Fruit fly (Drosophila melanogaster) whole organism, embryonic: ENCODE measurements around the gene mRpL51.
A peak's percentile ranks its signal among the peaks of the same experiment; 100 is the strongest.

Experiments
- Atf6 ChIP-seq: fragments of 200-800 bp; sonication (Bioruptor generic); IDR thresholded peaks from 2 replicates; pipeline ENCODE4 v1.3.6; 2022; ENCODE audit warnings: missing biosample characterization, missing genetic modification characterization
- B-H2 ChIP-seq: fragments of 200-800 bp; sonication (Bioruptor generic); optimal IDR thresholded peaks from 2 replicates; lab custom pipeline; 2018; ENCODE audit warnings: missing biosample characterization, mild to moderate bottlenecking, missing genetic modification characterization
- CG10959 ChIP-seq: fragments of 200-800 bp; sonication (Bioruptor generic); IDR thresholded peaks from 2 replicates; pipeline ENCODE4 v1.3.6; 2022; ENCODE audit warnings: missing biosample characterization, missing genetic modification characterization
- CG11456 ChIP-seq: fragments of 200-800 bp; sonication (Bioruptor generic); IDR thresholded peaks from 3 replicates; pipeline ENCODE4 v1.3.6; 2022; ENCODE audit warnings: missing biosample characterization, missing genetic modification characterization
- CG12104 ChIP-seq: fragments of 200-800 bp; sonication (Bioruptor generic); optimal IDR thresholded peaks from 3 replicates; lab custom pipeline; 2016; ENCODE audit warnings: missing biosample characterization, missing genetic modification characterization
- CG12155 ChIP-seq: fragments of 200-800 bp; sonication (Bioruptor generic); optimal IDR thresholded peaks from 3 replicates; lab custom pipeline; 2016; ENCODE audit warnings: missing biosample characterization, missing genetic modification characterization
- CG12219 ChIP-seq: fragments of 200-800 bp; sonication (Bioruptor generic); optimal IDR thresholded peaks from 3 replicates; lab custom pipeline; 2018; ENCODE audit warnings: missing biosample characterization, mild to moderate bottlenecking, missing genetic modification characterization
- CG1233 ChIP-seq: fragments of 200-800 bp; sonication (Bioruptor generic); optimal IDR thresholded peaks from 4 replicates; lab custom pipeline; 2018; ENCODE audit warnings: missing biosample characterization, mild to moderate bottlenecking, missing genetic modification characterization
- CG12744 ChIP-seq: fragments of 200-800 bp; sonication (Bioruptor generic); optimal IDR thresholded peaks from 2 replicates; lab custom pipeline; 2016; ENCODE audit warnings: missing biosample characterization, missing genetic modification characterization
- CG13287 ChIP-seq: fragments of 200-800 bp; sonication (Bioruptor generic); IDR thresholded peaks from 2 replicates; pipeline ENCODE4 v1.3.6; 2022; ENCODE audit warnings: missing biosample characterization, missing genetic modification characterization; ENCODE audit not compliant: partially characterized antibody
- CG14014 ChIP-seq: fragments of 200-800 bp; sonication (Bioruptor generic); IDR thresholded peaks from 2 replicates; pipeline ENCODE4 v1.3.6; 2022; ENCODE audit warnings: missing biosample characterization, missing genetic modification characterization
- CG14710 ChIP-seq: fragments of 200-800 bp; sonication (Bioruptor generic); optimal IDR thresholded peaks from 3 replicates; lab custom pipeline; 2019; ENCODE audit warnings: missing biosample characterization, mild to moderate bottlenecking, missing genetic modification characterization, moderate library complexity
- CG17802 ChIP-seq: fragments of 200-800 bp; sonication (Bioruptor generic); optimal IDR thresholded peaks from 2 replicates; lab custom pipeline; 2018; ENCODE audit warnings: missing biosample characterization, mild to moderate bottlenecking, missing genetic modification characterization, moderate library complexity
- CG2199 ChIP-seq: fragments of 200-800 bp; sonication (Bioruptor generic); IDR thresholded peaks from 3 replicates; pipeline ENCODE4 v1.3.6; 2022; ENCODE audit warnings: missing biosample characterization, missing genetic modification characterization
- CG3163 ChIP-seq: fragments of 200-800 bp; sonication (Bioruptor generic); optimal IDR thresholded peaks from 3 replicates; lab custom pipeline; 2016; ENCODE audit warnings: missing biosample characterization, missing genetic modification characterization
- CG32532 ChIP-seq: fragments of 200-800 bp; sonication (Bioruptor generic); IDR thresholded peaks from 2 replicates; pipeline ENCODE4 v1.3.6; 2022; ENCODE audit warnings: missing biosample characterization, missing genetic modification characterization
- CG3838 ChIP-seq: fragments of 200-800 bp; sonication (Bioruptor generic); optimal IDR thresholded peaks from 3 replicates; lab custom pipeline; 2016; ENCODE audit warnings: missing biosample characterization, missing genetic modification characterization
- CG42726 ChIP-seq: fragments of 200-800 bp; sonication (Bioruptor generic); IDR thresholded peaks from 2 replicates; pipeline ENCODE4 v1.3.6; 2022; ENCODE audit warnings: missing biosample characterization, missing genetic modification characterization; ENCODE audit not compliant: partially characterized antibody
- CG4617 ChIP-seq: fragments of 200-800 bp; sonication (Bioruptor generic); optimal IDR thresholded peaks from 3 replicates; lab custom pipeline; 2016; ENCODE audit warnings: missing biosample characterization, missing genetic modification characterization, borderline replicate concordance
- CG8089 ChIP-seq: fragments of 200-800 bp; sonication (Bioruptor generic); optimal IDR thresholded peaks from 3 replicates; lab custom pipeline; 2016; ENCODE audit warnings: missing biosample characterization, missing genetic modification characterization
- CG8290 ChIP-seq, 3 experiments: fragments of 200-800 bp; sonication (Bioruptor generic); optimal IDR thresholded peaks; 2 replicates each; lab custom pipeline; 2016 to 2019; ENCODE audit warnings: missing biosample characterization in 3 of 3, missing genetic modification characterization in 3 of 3, mild to moderate bottlenecking in 2 of 3, moderate library complexity in 1 of 3
- CG8944 ChIP-seq: fragments of 200-800 bp; sonication (Bioruptor generic); optimal IDR thresholded peaks from 3 replicates; lab custom pipeline; 2016; ENCODE audit warnings: missing biosample characterization, missing genetic modification characterization
- CG9932 ChIP-seq: fragments of 200-800 bp; sonication (Bioruptor generic); IDR thresholded peaks from 2 replicates; pipeline ENCODE4 v1.3.6; 2022; ENCODE audit warnings: missing biosample characterization, missing genetic modification characterization
- CTCF ChIP-seq: fragments of 200-800 bp; sonication (Bioruptor generic); optimal IDR thresholded peaks from 2 replicates; lab custom pipeline; 2017; ENCODE audit warnings: missing biosample characterization, mild to moderate bottlenecking, missing genetic modification characterization, moderate library complexity
- CoRest ChIP-seq: fragments of 200-800 bp; sonication (Bioruptor generic); optimal IDR thresholded peaks from 3 replicates; lab custom pipeline; 2018; ENCODE audit warnings: missing biosample characterization, mild to moderate bottlenecking, missing genetic modification characterization, moderate library complexity
- Dek ChIP-seq: fragments of 200-800 bp; sonication (Bioruptor generic); optimal IDR thresholded peaks from 3 replicates; lab custom pipeline; 2019; ENCODE audit warnings: missing biosample characterization, mild to moderate bottlenecking, missing genetic modification characterization, moderate library complexity
- Dip3 ChIP-seq: fragments of 200-800 bp; sonication (Bioruptor generic); optimal IDR thresholded peaks from 3 replicates; lab custom pipeline; 2016; ENCODE audit warnings: missing biosample characterization, missing genetic modification characterization
- Hmr ChIP-seq: fragments of 200-800 bp; sonication (Bioruptor generic); optimal IDR thresholded peaks from 3 replicates; lab custom pipeline; 2017; ENCODE audit warnings: mild to moderate bottlenecking, missing biosample characterization, missing genetic modification reagents, missing genetic modification characterization
- Hr51 ChIP-seq, 2 experiments: fragments of 200-800 bp; sonication (Bioruptor generic); optimal IDR thresholded peaks; 2 replicates in 1 of 2; 3 replicates in 1 of 2; lab custom pipeline; 2016 to 2018; ENCODE audit warnings: missing biosample characterization in 2 of 2, missing genetic modification characterization in 2 of 2, mild to moderate bottlenecking in 1 of 2, moderate library complexity in 1 of 2
- Lhr ChIP-seq: fragments of 200-800 bp; sonication (Bioruptor generic); optimal IDR thresholded peaks from 3 replicates; lab custom pipeline; 2017; ENCODE audit warnings: mild to moderate bottlenecking, missing biosample characterization, missing genetic modification reagents, missing genetic modification characterization
- NfI ChIP-seq: fragments of 200-800 bp; sonication (Bioruptor generic); optimal IDR thresholded peaks from 3 replicates; lab custom pipeline; 2018; ENCODE audit warnings: missing biosample characterization, mild to moderate bottlenecking, missing genetic modification characterization, moderate library complexity
- Pdp1 ChIP-seq, 2 experiments: fragments of 200-800 bp; sonication (Bioruptor generic); optimal IDR thresholded peaks; 3 replicates each; lab custom pipeline; 2016; ENCODE audit warnings: missing biosample characterization in 2 of 2, missing genetic modification characterization in 2 of 2, mild to moderate bottlenecking in 1 of 2, moderate library complexity in 1 of 2
- Sry-δ ChIP-seq: fragments of 200-800 bp; sonication (Bioruptor generic); optimal IDR thresholded peaks from 2 replicates; lab custom pipeline; 2016; ENCODE audit warnings: missing biosample characterization, missing genetic modification characterization
- Stat92E ChIP-seq, 3 experiments: fragments of >200 bp in 2 of 3; fragments of 200-800 bp in 1 of 3; sonication (Bioruptor generic) in 1 of 3; optimal IDR thresholded peaks; 2 replicates each; lab custom pipeline; 2017 to 2019; ENCODE audit warnings: missing biosample characterization in 3 of 3, missing genetic modification characterization in 3 of 3, mild to moderate bottlenecking in 1 of 3, moderate library complexity in 1 of 3
- Trl ChIP-seq, 3 experiments: fragments of >200 bp in 2 of 3; fragments of 200-800 bp in 1 of 3; sonication (Bioruptor generic) in 1 of 3; optimal IDR thresholded peaks; 2 replicates in 1 of 3; 3 replicates in 2 of 3; lab custom pipeline; 2016 to 2017; ENCODE audit warnings: missing biosample characterization in 1 of 3, missing genetic modification characterization in 1 of 3
- amos ChIP-seq: fragments of 200-800 bp; sonication (Bioruptor generic); IDR thresholded peaks from 2 replicates; pipeline ENCODE4 v1.3.6; 2022; ENCODE audit warnings: missing biosample characterization, missing genetic modification characterization; ENCODE audit not compliant: partially characterized antibody
- az2 ChIP-seq: fragments of 200-800 bp; sonication (Bioruptor generic); optimal IDR thresholded peaks from 3 replicates; lab custom pipeline; 2016; ENCODE audit warnings: missing biosample characterization, missing genetic modification characterization
- bcd ChIP-seq: fragments of 200-800 bp; sonication (Bioruptor generic); optimal IDR thresholded peaks from 2 replicates; lab custom pipeline; 2017; ENCODE audit warnings: missing biosample characterization, mild to moderate bottlenecking, missing genetic modification characterization
- fu2 ChIP-seq: fragments of 200-800 bp; sonication (Bioruptor generic); optimal IDR thresholded peaks from 2 replicates; lab custom pipeline; 2016; ENCODE audit warnings: missing biosample characterization, missing genetic modification characterization
- gem ChIP-seq: fragments of 200-800 bp; sonication (Bioruptor generic); optimal IDR thresholded peaks from 2 replicates; lab custom pipeline; 2019; ENCODE audit warnings: missing biosample characterization, mild to moderate bottlenecking, missing genetic modification characterization, moderate library complexity
- gro ChIP-seq: fragments of 200-800 bp; sonication (Bioruptor generic); optimal IDR thresholded peaks from 2 replicates; lab custom pipeline; 2016; ENCODE audit warnings: missing biosample characterization, missing genetic modification characterization
- ken ChIP-seq: fragments of 200-800 bp; sonication (Bioruptor generic); IDR thresholded peaks from 3 replicates; pipeline ENCODE4 v1.3.6; 2022; ENCODE audit warnings: missing biosample characterization, missing genetic modification characterization
- lilli ChIP-seq: fragments of 200-800 bp; sonication (Bioruptor generic); optimal IDR thresholded peaks from 3 replicates; lab custom pipeline; 2016; ENCODE audit warnings: missing biosample characterization, missing genetic modification characterization
- ranshi ChIP-seq: fragments of 200-800 bp; sonication (Bioruptor generic); IDR thresholded peaks from 2 replicates; pipeline ENCODE4 v1.3.6; 2022; ENCODE audit warnings: missing biosample characterization, missing genetic modification characterization
- shn ChIP-seq: fragments of 200-800 bp; sonication (Bioruptor generic); optimal IDR thresholded peaks from 3 replicates; lab custom pipeline; 2016; ENCODE audit warnings: missing biosample characterization, missing genetic modification characterization
- sisA ChIP-seq: fragments of 200-800 bp; sonication (Bioruptor generic); IDR thresholded peaks from 2 replicates; pipeline ENCODE4 v1.3.6; 2022; ENCODE audit warnings: missing biosample characterization, missing genetic modification characterization
- tll ChIP-seq, 2 experiments: fragments of 200-800 bp in 1 of 2; fragments of >200 bp in 1 of 2; sonication (Bioruptor generic) in 1 of 2; optimal IDR thresholded peaks; 2 replicates each; lab custom pipeline; 2017 to 2019; ENCODE audit warnings: missing biosample characterization in 2 of 2, missing genetic modification characterization in 2 of 2, mild to moderate bottlenecking in 1 of 2, moderate library complexity in 1 of 2
- usp ChIP-seq: fragments of >200 bp; optimal IDR thresholded peaks from 2 replicates; lab custom pipeline; 2017; ENCODE audit warnings: missing biosample characterization, missing genetic modification characterization
- zfh2 ChIP-seq: fragments of 200-800 bp; sonication (Bioruptor generic); optimal IDR thresholded peaks from 2 replicates; lab custom pipeline; 2016; ENCODE audit warnings: missing biosample characterization, missing genetic modification characterization

Gene mRpL51

dm6 chr2L:8488735-8489134 is 28.4 kb downstream of the mRpL51 start, which contains the start of gene CG13088 (continued):
- TF ChIP-seq ranshi (GFP tag; lab: Robert Waterston, UW), result no peak
- peak in 1 of 2 experiments; percentile 11 for TF ChIP-seq tll (GFP tag; optimal IDR thresholded peaks at IDR 0.05; lab: Kevin White, UChicago)
- TF ChIP-seq usp (GFP tag; lab: Kevin White, UChicago), result no peak
- peak; percentile 58 for TF ChIP-seq CTCF (GFP tag; lab: Kevin White, UChicago)
- no peak for TF ChIP-seq shn (GFP tag; lab: Kevin White, UChicago)
- TF ChIP-seq sisA (GFP tag; lab: Robert Waterston, UW), result no peak
- no peak for TF ChIP-seq Hr51 (GFP tag; optimal IDR thresholded peaks at IDR 0.05; lab: Kevin White, UChicago)
- TF ChIP-seq zfh2, result peak; percentile 40
- TF ChIP-seq CG8944 (GFP tag; lab: Kevin White, UChicago), result peak; percentile 10
- TF ChIP-seq CG11456 (GFP tag; lab: Robert Waterston, UW), result peak; percentile 47; the same call in 1 of the 3 replicates
- TF ChIP-seq gem (tag; lab: Kevin White, UChicago), result no peak
- TF ChIP-seq gro (GFP tag; lab: Kevin White, UChicago), result peak; percentile 73
- peak; percentile 38 for TF ChIP-seq CG4617 (GFP tag; lab: Kevin White, UChicago)
- no peak for TF ChIP-seq Atf6 (GFP tag; lab: Robert Waterston, UW)
- TF ChIP-seq CG12219 (GFP tag; lab: Kevin White, UChicago), result no peak
- TF ChIP-seq amos, result peak; percentile 17; the same call in 1 of the 2 replicates
- peak; percentile 55 for TF ChIP-seq NfI (GFP tag; lab: Kevin White, UChicago)
- TF ChIP-seq Sry-δ (GFP tag; lab: Kevin White, UChicago), result peak; percentile 47
- TF ChIP-seq CG12155, result peak; percentile 42
- TF ChIP-seq CG13287 (GFP tag; lab: Robert Waterston, UW), result peak; percentile 41; the same call in 1 of the 2 replicates
- TF ChIP-seq CG2199 (GFP tag; lab: Robert Waterston, UW), result no peak
- TF ChIP-seq Pdp1 (GFP tag; optimal IDR thresholded peaks at IDR 0.05; lab: Kevin White, UChicago), result peak in 1 of 2 experiments; percentile 34
- TF ChIP-seq CG3838 (GFP tag; lab: Kevin White, UChicago), result peak; percentile 29
- TF ChIP-seq Trl (optimal IDR thresholded peaks at IDR 0.05; lab: Kevin White, UChicago), result no peak
- peak; percentile 33 for TF ChIP-seq Trl (GFP tag; optimal IDR thresholded peaks at IDR 0.05; lab: Kevin White, UChicago)
- peak; percentile 56 for TF ChIP-seq CoRest (tag; lab: Kevin White, UChicago)
- TF ChIP-seq Lhr (GFP tag; lab: Kevin White, UChicago), result peak; percentile 25
- peak; percentile 58 for TF ChIP-seq CG9932 (GFP tag; lab: Robert Waterston, UW)
- TF ChIP-seq CG1233 (GFP tag; lab: Kevin White, UChicago), result peak; percentile 9
- peak; percentile 51 for TF ChIP-seq CG14710 (tag; lab: Kevin White, UChicago)
- TF ChIP-seq CG42726 (GFP tag; lab: Robert Waterston, UW), result peak; percentile 50; the same call in 1 of the 2 replicates
- TF ChIP-seq B-H2, result peak; percentile 55
- peak; percentile 16 for TF ChIP-seq az2
- TF ChIP-seq Hmr, result peak; percentile 45
- peak; percentile 18 for TF ChIP-seq bcd (GFP tag; lab: Kevin White, UChicago)
- TF ChIP-seq CG8290 (GFP tag; optimal IDR thresholded peaks at IDR 0.05; lab: Kevin White, UChicago), result peak; percentile 75
- TF ChIP-seq CG8290 (tag; optimal IDR thresholded peaks at IDR 0.05; lab: Kevin White, UChicago), result no peak
- TF ChIP-seq Stat92E (GFP tag; optimal IDR thresholded peaks at IDR 0.05; lab: Kevin White, UChicago), result peak in 1 of 3 experiments; percentile 22
- peak; percentile 6 for TF ChIP-seq Dek
- TF ChIP-seq CG8089 (GFP tag; lab: Kevin White, UChicago), result no peak
- TF ChIP-seq lilli (GFP tag; lab: Kevin White, UChicago), result peak; percentile 6
- TF ChIP-seq CG12104 (GFP tag; lab: Kevin White, UChicago), result no peak
- TF ChIP-seq ken (GFP tag; lab: Robert Waterston, UW), result peak; percentile 39; the same call in 1 of the 3 replicates
- TF ChIP-seq fu2 (GFP tag; lab: Kevin White, UChicago), result peak; percentile 38
- peak; percentile 25; the same call in 1 of the 2 replicates for TF ChIP-seq CG14014 (GFP tag; lab: Robert Waterston, UW)
- peak; percentile 27 for TF ChIP-seq CG3163 (GFP tag; lab: Kevin White, UChicago)
- TF ChIP-seq CG10959 (GFP tag; lab: Robert Waterston, UW), result no peak
- no peak; the same call in 1 of the 2 replicates for TF ChIP-seq CG32532 (GFP tag; lab: Robert Waterston, UW)
- no peak for TF ChIP-seq CG12744 (GFP tag; lab: Kevin White, UChicago)
- TF ChIP-seq Dip3 (GFP tag; lab: Kevin White, UChicago), result peak; percentile 51
- TF ChIP-seq CG17802 (tag; lab: Kevin White, UChicago), result peak; percentile 33
